Worm (Caenorhabditis elegans) whole organism, mixed stage, embryonic: ENCODE data around the gene acs-7.

Experiments
- M03D4.4 ChIP-seq: sonication (generic microtip); optimal IDR thresholded peaks from 2 replicates; lab custom pipeline; 2017; ENCODE audit warnings: mild to moderate bottlenecking, missing genetic modification characterization, missing compliant biosample characterization
- blmp-1 ChIP-seq: fragments of 150-350 bp; optimal IDR thresholded peaks from 2 replicates; lab custom pipeline; 2014; ENCODE audit warnings: missing biosample characterization, missing genetic modification characterization
- ceh-39 ChIP-seq: fragments of 150-350 bp; optimal IDR thresholded peaks from 2 replicates; lab custom pipeline; 2014; ENCODE audit warnings: missing biosample characterization, missing genetic modification characterization
- ceh-43 ChIP-seq: fragments of 200-800 bp; sonication (Bioruptor generic); optimal IDR thresholded peaks from 2 replicates; lab custom pipeline; 2018; ENCODE audit warnings: mild to moderate bottlenecking, missing genetic modification characterization, moderate library complexity, missing compliant biosample characterization
- ces-1 ChIP-seq: fragments of 150-350 bp; optimal IDR thresholded peaks from 2 replicates; lab custom pipeline; 2014; ENCODE audit warnings: missing biosample characterization, missing genetic modification reagents, missing genetic modification characterization
- cnd-1 ChIP-seq: fragments of 200-800 bp; sonication (Bioruptor generic); optimal IDR thresholded peaks from 2 replicates; lab custom pipeline; 2018; ENCODE audit warnings: mild to moderate bottlenecking, missing genetic modification characterization, missing compliant biosample characterization
- drap-1 ChIP-seq: fragments of 200-800 bp; sonication (Bioruptor generic); optimal IDR thresholded peaks from 3 replicates; lab custom pipeline; 2018; ENCODE audit warnings: mild to moderate bottlenecking, missing genetic modification characterization, missing compliant biosample characterization
- elt-1 ChIP-seq: sonication (generic microtip); optimal IDR thresholded peaks from 2 replicates; lab custom pipeline; 2017; ENCODE audit warnings: missing genetic modification characterization, mild to moderate bottlenecking, missing compliant biosample characterization, antibody characterized with exemption, moderate library complexity, borderline replicate concordance; ENCODE audit not compliant: insufficient read depth
- elt-3 ChIP-seq: fragments of 150-350 bp; optimal IDR thresholded peaks from 2 replicates; lab custom pipeline; 2014; ENCODE audit warnings: missing biosample characterization, missing genetic modification characterization
- flh-1 ChIP-seq: fragments of 200-800 bp; sonication (Bioruptor generic); optimal IDR thresholded peaks from 2 replicates; lab custom pipeline; 2018; ENCODE audit warnings: mild to moderate bottlenecking, missing genetic modification characterization, moderate library complexity, missing compliant biosample characterization
- ham-2 ChIP-seq: fragments of 200-800 bp; sonication (Bioruptor generic); optimal IDR thresholded peaks from 2 replicates; lab custom pipeline; 2018; ENCODE audit warnings: mild to moderate bottlenecking, missing genetic modification characterization, missing compliant biosample characterization
- hlh-1 ChIP-seq: fragments of 150-350 bp; optimal IDR thresholded peaks from 2 replicates; lab custom pipeline; 2014; ENCODE audit warnings: missing biosample characterization, missing genetic modification reagents, missing genetic modification characterization
- lin-13 ChIP-seq: fragments of 150-350 bp; optimal IDR thresholded peaks from 2 replicates; lab custom pipeline; 2014; ENCODE audit warnings: missing biosample characterization, missing genetic modification characterization
- lin-32 ChIP-seq: fragments of 200-800 bp; sonication (Bioruptor generic); optimal IDR thresholded peaks from 2 replicates; lab custom pipeline; 2018; ENCODE audit warnings: mild to moderate bottlenecking, missing genetic modification characterization, missing compliant biosample characterization
- lsy-2 ChIP-seq: fragments of 150-350 bp; optimal IDR thresholded peaks from 2 replicates; lab custom pipeline; 2014; ENCODE audit warnings: missing biosample characterization, missing genetic modification characterization
- mab-5 ChIP-seq: fragments of 150-350 bp; optimal IDR thresholded peaks from 2 replicates; lab custom pipeline; 2014; ENCODE audit warnings: missing biosample characterization, missing genetic modification characterization
- mep-1 ChIP-seq: fragments of 150-350 bp; optimal IDR thresholded peaks from 2 replicates; lab custom pipeline; 2017; ENCODE audit warnings: missing biosample characterization, missing genetic modification reagents, missing genetic modification characterization, inconsistent platforms
- mls-2 ChIP-seq: sonication (generic microtip); optimal IDR thresholded peaks from 2 replicates; lab custom pipeline; 2016; ENCODE audit warnings: mild to moderate bottlenecking, missing genetic modification characterization, moderate library complexity, missing compliant biosample characterization
- nhr-2 ChIP-seq: fragments of 150-350 bp; optimal IDR thresholded peaks from 2 replicates; lab custom pipeline; 2014; ENCODE audit warnings: missing biosample characterization, missing genetic modification characterization
- nhr-237 ChIP-seq: fragments of 150-350 bp; optimal IDR thresholded peaks from 2 replicates; lab custom pipeline; 2014; ENCODE audit warnings: missing biosample characterization, missing genetic modification characterization
- nhr-76 ChIP-seq: sonication (generic microtip); optimal IDR thresholded peaks from 2 replicates; lab custom pipeline; 2017; ENCODE audit warnings: missing biosample characterization, missing genetic modification characterization
- pha-4 ChIP-seq: fragments of 150-350 bp; optimal IDR thresholded peaks from 2 replicates; lab custom pipeline; 2018; ENCODE audit warnings: missing biosample characterization, missing genetic modification reagents, missing genetic modification characterization
- sem-2 ChIP-seq: fragments of 200-800 bp; sonication (Bioruptor generic); optimal IDR thresholded peaks from 2 replicates; lab custom pipeline; 2018; ENCODE audit warnings: mild to moderate bottlenecking, missing genetic modification characterization, missing compliant biosample characterization
- snpc-4 ChIP-seq: fragments of 150-350 bp; optimal IDR thresholded peaks from 2 replicates; lab custom pipeline; 2014; ENCODE audit warnings: missing biosample characterization, missing genetic modification characterization
- sptf-1 ChIP-seq: sonication (generic microtip); optimal IDR thresholded peaks from 2 replicates; lab custom pipeline; 2017; ENCODE audit warnings: mild to moderate bottlenecking, missing genetic modification characterization, moderate library complexity, missing compliant biosample characterization
- tbx-8 ChIP-seq: fragments of 200-800 bp; sonication (Bioruptor generic); optimal IDR thresholded peaks from 2 replicates; lab custom pipeline; 2018; ENCODE audit warnings: mild to moderate bottlenecking, missing genetic modification characterization, moderate library complexity, missing compliant biosample characterization
- unc-120 ChIP-seq: sonication (generic microtip); optimal IDR thresholded peaks from 2 replicates; lab custom pipeline; 2017; ENCODE audit warnings: missing genetic modification characterization, missing compliant biosample characterization; ENCODE audit not compliant: poor library complexity, severe bottlenecking
- unc-39 ChIP-seq: fragments of 150-350 bp; optimal IDR thresholded peaks from 2 replicates; lab custom pipeline; 2014; ENCODE audit warnings: missing biosample characterization, missing genetic modification characterization
- unc-62 ChIP-seq: fragments of 150-350 bp; optimal IDR thresholded peaks from 2 replicates; lab custom pipeline; 2014; ENCODE audit warnings: missing biosample characterization, missing genetic modification reagents, missing genetic modification characterization
- ztf-11 ChIP-seq: fragments of 150-350 bp; optimal IDR thresholded peaks from 2 replicates; lab custom pipeline; 2014; ENCODE audit warnings: missing biosample characterization, missing genetic modification characterization

Gene acs-7

DNA sequence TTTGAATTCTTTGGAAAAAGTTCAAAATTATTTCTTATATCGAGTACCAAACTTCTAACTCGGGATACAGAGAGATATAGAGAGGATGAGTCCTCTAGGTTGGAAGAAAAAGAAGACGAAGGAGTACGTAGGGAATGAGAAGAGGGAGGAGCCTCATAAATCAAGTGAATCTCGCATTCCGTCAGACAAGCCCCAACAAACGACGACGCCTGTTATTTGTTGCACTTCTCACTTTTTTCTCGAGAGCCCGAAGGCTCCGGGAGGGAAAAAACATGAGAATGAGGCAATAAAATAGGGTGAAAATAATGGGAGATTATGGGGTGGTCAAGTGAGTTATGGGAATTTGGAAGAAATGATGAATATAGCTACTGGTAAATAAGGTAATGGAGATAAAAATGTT, 7.9 kb downstream of the acs-7 start:
- TF ChIP-seq mab-5 (tag; lab: Kevin White, UChicago) (peak; percentile 88), lsy-2 (tag; lab: Kevin White, UChicago) (no peak), drap-1 (GFP tag; lab: Kevin White, UChicago) (no peak), ceh-43 (GFP tag; lab: Kevin White, UChicago) (no peak), unc-120 (tag; lab: Kevin White, UChicago) (peak; percentile 10), M03D4.4 (tag; lab: Kevin White, UChicago) (no peak), hlh-1 (peak; percentile 31), unc-39 (tag; lab: Kevin White, UChicago) (no peak), sptf-1 (tag; lab: Kevin White, UChicago) (no peak), lin-13 (tag; lab: Kevin White, UChicago) (no peak), mls-2 (tag; lab: Kevin White, UChicago) (no peak), ham-2 (GFP tag; lab: Kevin White, UChicago) (no peak), unc-62 (peak; percentile 53), nhr-2 (no peak), mep-1 (tag; lab: Kevin White, UChicago) (no peak), elt-1 (tag; lab: Kevin White, UChicago) (no peak), sem-2 (no peak)

DNA sequence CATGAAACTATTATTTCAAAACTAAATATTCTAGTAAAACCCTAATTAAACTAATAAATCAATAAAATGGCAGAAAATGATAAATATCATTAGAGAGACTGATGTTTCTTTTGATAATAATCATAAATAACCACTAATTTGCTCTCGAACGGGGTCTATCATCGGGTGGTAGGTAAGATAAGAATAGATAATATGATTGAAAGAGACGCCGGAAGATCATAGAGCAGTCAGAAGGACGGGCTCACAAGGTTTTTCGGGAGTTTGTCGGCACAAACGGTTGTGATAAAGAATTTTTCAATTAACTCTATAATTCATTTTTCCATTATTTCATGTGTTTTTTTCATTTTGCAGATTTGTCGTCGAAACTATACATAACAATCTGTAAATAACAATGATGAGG, 9.2 kb downstream of the acs-7 start:
- TF ChIP-seq nhr-237 (no peak), blmp-1 (no peak), unc-62 (no peak), tbx-8 (GFP tag; lab: Kevin White, UChicago) (no peak), mls-2 (tag; lab: Kevin White, UChicago) (no peak), ceh-39 (tag; lab: Kevin White, UChicago) (no peak), ztf-11 (tag; lab: Kevin White, UChicago) (no peak), unc-120 (tag; lab: Kevin White, UChicago) (no peak), nhr-2 (peak; percentile 28), sptf-1 (tag; lab: Kevin White, UChicago) (no peak), lin-32 (GFP tag; lab: Kevin White, UChicago) (no peak), ceh-43 (GFP tag; lab: Kevin White, UChicago) (no peak), sem-2 (no peak), elt-1 (tag; lab: Kevin White, UChicago) (peak; percentile 22), lsy-2 (tag; lab: Kevin White, UChicago) (no peak), elt-3 (no peak)

DNA sequence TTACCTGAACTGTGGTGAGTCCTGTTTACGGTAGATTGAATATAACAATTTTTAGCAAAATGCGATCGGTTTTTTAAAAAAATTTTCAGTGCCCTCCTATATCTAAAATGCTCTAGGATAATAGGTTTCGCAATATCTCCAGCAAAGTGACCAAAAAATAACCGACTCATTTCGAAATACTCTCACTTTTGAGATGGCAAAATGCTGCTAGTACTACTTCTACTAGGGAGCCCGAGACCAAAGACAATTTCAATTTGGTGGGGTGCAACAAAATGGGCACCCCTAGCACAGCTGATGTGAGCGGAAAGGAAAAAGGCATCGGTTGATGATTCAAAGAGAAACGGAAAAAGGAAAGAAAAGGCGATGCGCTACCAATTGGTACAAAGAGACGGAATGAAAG, 11.7 kb downstream of the acs-7 start:
- TF ChIP-seq ces-1 (GFP tag; lab: Kevin White, UChicago) (peak; percentile 8), nhr-76 (tag; lab: Kevin White, UChicago) (no peak)
- TF ChIP-seq, all 35 proteins: peak for 1

DNA sequence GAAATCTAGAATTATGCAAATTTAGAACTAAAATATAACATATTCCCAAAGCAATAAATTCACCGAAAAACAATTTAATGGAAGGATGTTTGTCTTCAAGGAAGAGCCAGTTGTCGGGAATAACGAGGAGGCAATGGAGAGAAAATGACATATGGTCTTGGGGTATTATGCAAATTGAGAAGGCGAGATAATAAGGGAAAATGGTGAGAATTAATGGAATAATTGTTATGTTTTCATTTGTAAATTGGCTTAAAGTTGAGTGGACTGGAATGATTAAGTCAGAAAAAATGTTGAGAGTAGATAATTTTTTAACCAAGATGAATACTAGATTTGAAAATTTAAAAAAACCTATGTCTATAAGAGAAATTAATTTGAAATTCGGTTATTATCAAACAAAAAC, 13.0 kb downstream of the acs-7 start:
- TF ChIP-seq ces-1 (GFP tag; lab: Kevin White, UChicago) (peak; percentile 94), hlh-1 (peak; percentile 26), cnd-1 (tag; lab: Kevin White, UChicago) (peak; percentile 20), mls-2 (tag; lab: Kevin White, UChicago) (peak; percentile 34), flh-1 (GFP tag; lab: Kevin White, UChicago) (no peak), ham-2 (GFP tag; lab: Kevin White, UChicago) (no peak)

DNA sequence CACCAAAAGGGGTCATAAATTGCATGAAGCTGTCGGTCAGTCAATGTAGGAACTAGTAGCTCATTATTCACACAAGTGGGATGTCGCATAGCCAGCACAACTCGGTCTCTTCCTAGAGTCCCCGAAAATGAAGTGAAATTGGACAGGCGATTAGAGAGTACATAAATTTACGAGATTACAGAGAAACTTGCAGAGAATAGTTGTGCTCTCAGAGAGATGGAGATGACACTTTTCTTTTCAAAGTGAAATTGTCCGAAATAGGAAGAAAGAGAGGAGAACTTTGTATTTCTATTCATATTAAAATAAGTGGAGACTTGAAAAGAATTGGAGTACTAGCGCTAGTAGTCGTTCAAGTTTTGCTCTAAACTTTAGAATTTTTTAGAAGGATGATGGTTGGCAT, 13.8 kb downstream of the acs-7 start:
- no peak for TF ChIP-seq unc-120 (tag; lab: Kevin White, UChicago)
- TF ChIP-seq mep-1 (tag; lab: Kevin White, UChicago) = no peak
- no peak for TF ChIP-seq ceh-43 (GFP tag; lab: Kevin White, UChicago)
- no peak for TF ChIP-seq tbx-8 (GFP tag; lab: Kevin White, UChicago)
- no peak for TF ChIP-seq nhr-237
- TF ChIP-seq ces-1 (GFP tag; lab: Kevin White, UChicago) = peak; percentile 85
- no peak for TF ChIP-seq nhr-76 (tag; lab: Kevin White, UChicago)
- TF ChIP-seq snpc-4 (tag; lab: Kevin White, UChicago) = no peak
- TF ChIP-seq pha-4 (tag; lab: Kevin White, UChicago) = no peak
- peak; percentile 30 for TF ChIP-seq unc-62
